Fruit fly (Drosophila melanogaster): ENCODE data around the gene CG4730.

CG4730 gene

DNA sequence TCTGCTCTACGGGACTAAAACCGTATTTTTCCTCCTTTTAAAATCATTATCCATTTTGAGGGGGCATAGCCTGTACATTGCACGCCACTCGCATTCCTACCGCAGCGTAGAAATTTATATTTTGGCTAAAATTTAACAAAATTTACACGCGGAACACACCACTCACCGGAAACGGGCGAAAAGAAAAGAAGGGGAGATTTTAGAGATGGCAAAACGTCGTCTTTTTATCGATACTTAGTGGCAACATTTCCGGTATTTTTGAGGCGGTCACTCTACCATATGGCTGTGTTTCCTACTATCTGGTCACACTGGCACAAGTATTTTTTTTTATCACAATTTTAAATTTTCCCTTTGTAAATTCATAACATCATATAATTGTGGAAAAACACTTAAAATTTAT lies 6.4 kb upstream of the CG4730 start, which contains the start of gene RpL27 (continued):
- TF ChIP-seq CG7368 (GFP tag; optimal IDR thresholded peaks at IDR 0.05) (peak; percentile 61), CG9139 (GFP tag; optimal IDR thresholded peaks at IDR 0.05) (peak; percentile 75), CG8319 (GFP tag; optimal IDR thresholded peaks at IDR 0.05) (peak; percentile 47), spab (GFP tag; optimal IDR thresholded peaks at IDR 0.05) (peak; percentile 32), fkh (GFP tag; optimal IDR thresholded peaks at IDR 0.05) (no peak), cyc (GFP tag; optimal IDR thresholded peaks at IDR 0.05) (peak; percentile 70), Hr38 (GFP tag; optimal IDR thresholded peaks at IDR 0.05) (no peak), CG11902 (GFP tag; optimal IDR thresholded peaks at IDR 0.05) (no peak), Eip75B (GFP tag; optimal IDR thresholded peaks at IDR 0.05) (peak; percentile 71), Sox102F (GFP tag; optimal IDR thresholded peaks at IDR 0.05) (peak; percentile 76), Lpt (GFP tag; optimal IDR thresholded peaks at IDR 0.05) (no peak), CG34406 (GFP tag; optimal IDR thresholded peaks at IDR 0.05) (peak; percentile 64)

DNA sequence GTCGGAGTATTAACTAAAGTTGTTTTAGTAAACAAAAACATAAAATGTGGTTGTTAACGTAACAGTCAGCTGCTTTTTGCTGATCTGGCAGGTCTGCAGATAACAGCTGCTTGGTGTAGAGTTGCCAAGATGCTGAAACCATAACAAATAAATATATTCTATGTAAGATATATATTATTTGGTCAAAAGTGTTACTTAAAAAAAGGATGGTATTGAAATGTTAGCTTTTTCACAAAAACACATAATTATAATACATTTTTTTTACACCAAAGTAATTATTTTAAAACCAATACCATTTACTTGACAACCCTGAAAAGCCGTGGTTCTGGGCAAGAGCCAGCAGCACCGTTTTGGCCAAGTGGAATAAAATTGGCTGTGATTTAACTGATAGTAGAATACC lies 2.0 kb upstream of the CG4730 start, which contains the start of the genes CG4743 and Idh3g:
CG4743 (minus strand) TSS at position 23 of the 400 bp plus-strand sequence.
Idh3g (plus strand) TSS at position 318 of the 400 bp plus-strand sequence.
- TF ChIP-seq CG11294 (GFP tag; IDR thresholded peaks at IDR 0.05) (peak; percentile 91), CG8632 (GFP tag; optimal IDR thresholded peaks at IDR 0.05) (peak; percentile 96), Sox14 (GFP tag; optimal IDR thresholded peaks at IDR 0.05) (peak; percentile 94), eg (GFP tag; IDR thresholded peaks at IDR 0.05) (peak; percentile 98), CG3032 (tag; optimal IDR thresholded peaks at IDR 0.05) (peak; percentile 97), svp (GFP tag) (peak; percentile 97), fkh (GFP tag; optimal IDR thresholded peaks at IDR 0.05) (peak; percentile 86), CG8119 (GFP tag; IDR thresholded peaks at IDR 0.05) (peak; percentile 95), Eip78C (GFP tag) (peak; percentile 98), esn (GFP tag; optimal IDR thresholded peaks at IDR 0.05) (peak; percentile 96), CG1621 (tag; optimal IDR thresholded peaks at IDR 0.05) (peak; percentile 92), dsx (GFP tag; optimal IDR thresholded peaks at IDR 0.05; ENCODE audit: poor library complexity, severe bottlenecking) (peak; percentile 95), pdm3 (GFP tag; optimal IDR thresholded peaks at IDR 0.05) (peak; percentile 95), CG31627 (GFP tag; optimal IDR thresholded peaks at IDR 0.05) (peak; percentile 92), Hr4 (GFP tag; optimal IDR thresholded peaks at IDR 0.05) (peak; percentile 94), CG6276 (GFP tag; optimal IDR thresholded peaks at IDR 0.05) (no peak), OdsH (GFP tag; optimal IDR thresholded peaks at IDR 0.05) (peak; percentile 97), Blimp-1 (GFP tag; optimal IDR thresholded peaks at IDR 0.05) (peak; percentile 82), CG11762 (GFP tag; optimal IDR thresholded peaks at IDR 0.05; ENCODE audit: insufficient read depth) (peak; percentile 92), CG16779 (tag; optimal IDR thresholded peaks at IDR 0.05) (peak; percentile 85), lz (GFP tag; optimal IDR thresholded peaks at IDR 0.05) (peak; percentile 93), acj6 (GFP tag; optimal IDR thresholded peaks at IDR 0.05) (peak; percentile 97), CG15336 (GFP tag; IDR thresholded peaks at IDR 0.05) (peak; percentile 96), CG10669 (GFP tag; optimal IDR thresholded peaks at IDR 0.05) (peak; percentile 93), dac (GFP tag; optimal IDR thresholded peaks at IDR 0.05) (peak; percentile 86), Ets21C (GFP tag; optimal IDR thresholded peaks at IDR 0.05) (peak; percentile 83), fd59A (GFP tag; optimal IDR thresholded peaks at IDR 0.05) (peak; percentile 90), CG3919 (GFP tag; optimal IDR thresholded peaks at IDR 0.05) (peak; percentile 96), CG11902 (GFP tag; optimal IDR thresholded peaks at IDR 0.05) (peak; percentile 88), cyc (GFP tag; optimal IDR thresholded peaks at IDR 0.05) (peak; percentile 91), vri (GFP tag; optimal IDR thresholded peaks at IDR 0.05) (peak; percentile 94), Gug (GFP tag; IDR thresholded peaks at IDR 0.05) (peak; percentile 94), Met (GFP tag; optimal IDR thresholded peaks at IDR 0.05) (peak; percentile 94), CG8319 (GFP tag; optimal IDR thresholded peaks at IDR 0.05) (peak; percentile 90), CG32006 (GFP tag; optimal IDR thresholded peaks at IDR 0.05) (peak; percentile 95), CG6792 (GFP tag; optimal IDR thresholded peaks at IDR 0.05) (peak; percentile 96), CG6808 (GFP tag; optimal IDR thresholded peaks at IDR 0.05) (peak; percentile 91), Sox102F (GFP tag; optimal IDR thresholded peaks at IDR 0.05) (peak; percentile 93), Sox15 (GFP tag; optimal IDR thresholded peaks at IDR 0.05) (peak; percentile 91), Ets96B (tag; optimal IDR thresholded peaks at IDR 0.05) (peak; percentile 95), Eip75B (GFP tag; optimal IDR thresholded peaks at IDR 0.05) (peak; percentile 91), CG7368 (GFP tag; optimal IDR thresholded peaks at IDR 0.05) (peak; percentile 89), Lpt (GFP tag; optimal IDR thresholded peaks at IDR 0.05) (peak; percentile 93), ss (GFP tag; optimal IDR thresholded peaks at IDR 0.05) (peak; percentile 86 to 93), CG34406 (GFP tag; optimal IDR thresholded peaks at IDR 0.05) (peak; percentile 97)
